Fruit fly (Drosophila melanogaster): ENCODE results near the gene colt.

colt gene

DNA sequence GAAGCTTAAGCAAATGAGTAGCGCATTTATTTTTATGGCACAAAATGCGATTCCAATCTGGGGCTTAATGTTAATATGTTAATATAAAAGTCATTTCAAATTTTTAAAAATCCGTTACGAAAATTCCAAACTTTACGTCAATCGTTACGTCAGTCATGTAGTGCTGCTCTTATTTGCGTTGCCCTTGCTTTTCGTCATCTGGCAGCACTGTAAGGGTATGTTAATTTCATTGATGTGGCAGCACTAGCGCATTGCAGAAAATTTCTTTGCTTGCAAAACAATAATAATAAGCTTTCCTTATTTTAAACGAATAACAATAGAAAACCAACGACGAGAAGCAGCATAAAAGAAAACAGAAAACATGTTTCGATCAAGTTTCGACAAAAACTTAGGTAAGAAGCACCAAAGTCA lies 30.0 kb downstream of the colt start, which contains the start of gene Hrs:
Gene Hrs, plus strand, starts transcription at position 167 of the 411 bp plus-strand sequence.
- TF ChIP-seq shn (GFP tag; optimal IDR thresholded peaks at IDR 0.05) (no peak), chm (GFP tag; IDR thresholded peaks at IDR 0.05) (no peak), CG17361 (GFP tag; IDR thresholded peaks at IDR 0.05) (0 out of 3 replicates have a peak, but pooled peaks have one; percentile 18), crol (GFP tag; IDR thresholded peaks at IDR 0.05) (no peak), Myb (GFP tag; optimal IDR thresholded peaks at IDR 0.05) (peak; percentile 98), CG8924 (tag; optimal IDR thresholded peaks at IDR 0.05) (no peak), nau (GFP tag; optimal IDR thresholded peaks at IDR 0.05) (no peak), CG31388 (GFP tag; optimal IDR thresholded peaks at IDR 0.05) (no peak), CG33213 (GFP tag; optimal IDR thresholded peaks at IDR 0.05) (peak; percentile 32), B-H2 (GFP tag; optimal IDR thresholded peaks at IDR 0.05) (peak; percentile 14), pho (GFP tag; optimal IDR thresholded peaks at IDR 0.05) (no peak), Rfx (GFP tag; IDR thresholded peaks at IDR 0.05) (no peak), Vsx1 (GFP tag; optimal IDR thresholded peaks at IDR 0.05) (no peak), sob (GFP tag; IDR thresholded peaks at IDR 0.05) (no peak), exex (tag; optimal IDR thresholded peaks at IDR 0.05) (no peak), Lpt (GFP tag; optimal IDR thresholded peaks at IDR 0.05) (no peak), CG16813 (GFP tag; IDR thresholded peaks at IDR 0.05; ENCODE audit: partially characterized antibody) (0 out of 3 replicates have a peak, but pooled peaks have one; percentile 39), Bgb (GFP tag; IDR thresholded peaks at IDR 0.05; ENCODE audit: partially characterized antibody) (no peak), CG10274 (GFP tag; optimal IDR thresholded peaks at IDR 0.05) (no peak), chinmo (GFP tag; IDR thresholded peaks at IDR 0.05; ENCODE audit: partially characterized antibody) (peak; percentile 69; the same call in 2 of the 4 replicates), YL-1 (GFP tag; optimal IDR thresholded peaks at IDR 0.05) (peak; percentile 71), CG11085 (GFP tag; IDR thresholded peaks at IDR 0.05) (no peak), nom (GFP tag; optimal IDR thresholded peaks at IDR 0.05) (peak; percentile 14), GATAe (GFP tag; conservative IDR thresholded peaks at IDR 0.05) (no peak), TFAM (GFP tag; optimal IDR thresholded peaks at IDR 0.05) (no peak), CG5953 (GFP tag; IDR thresholded peaks at IDR 0.05) (no peak), bbx (GFP tag; IDR thresholded peaks at IDR 0.05; ENCODE audit: partially characterized antibody) (peak; percentile 60; the same call in 1 of the 2 replicates), CG30431 (GFP tag; optimal IDR thresholded peaks at IDR 0.05) (no peak), Awh (GFP tag; IDR thresholded peaks at IDR 0.05) (no peak), cato (GFP tag; optimal IDR thresholded peaks at IDR 0.05; ENCODE audit: borderline replicate concordance) (no peak), Med (GFP tag) (peak; percentile 58), BEAF-32 (GFP tag; optimal IDR thresholded peaks at IDR 0.05) (peak; percentile 41), phol (tag; optimal IDR thresholded peaks at IDR 0.05) (peak; percentile 50), Spps (tag; optimal IDR thresholded peaks at IDR 0.05) (no peak), CG3995 (GFP tag; optimal IDR thresholded peaks at IDR 0.05) (no peak), her (GFP tag; optimal IDR thresholded peaks at IDR 0.05) (peak; percentile 100), CG9797 (GFP tag; optimal IDR thresholded peaks at IDR 0.05) (peak; percentile 51), sd (tag; optimal IDR thresholded peaks at IDR 0.05) (peak; percentile 97), Bteb2 (GFP tag; optimal IDR thresholded peaks at IDR 0.05) (no peak), Dek (tag; optimal IDR thresholded peaks at IDR 0.05) (no peak), Hmx (GFP tag; optimal IDR thresholded peaks at IDR 0.05) (no peak), nmo (GFP tag; optimal IDR thresholded peaks at IDR 0.05) (peak; percentile 76), nerfin-1 (tag; optimal IDR thresholded peaks at IDR 0.05) (peak; percentile 99), knrl (GFP tag; IDR thresholded peaks at IDR 0.05; ENCODE audit: partially characterized antibody) (no peak; the same call in 2 of the 3 replicates), CG15601 (tag; optimal IDR thresholded peaks at IDR 0.05) (peak; percentile 17), Blimp-1 (GFP tag; optimal IDR thresholded peaks at IDR 0.05) (no peak), Oli (tag; optimal IDR thresholded peaks at IDR 0.05) (no peak), Bdp1 (GFP tag; optimal IDR thresholded peaks at IDR 0.05) (no peak), Opbp (GFP tag; IDR thresholded peaks at IDR 0.05; ENCODE audit: partially characterized antibody) (peak; percentile 62), Ets97D (GFP tag; optimal IDR thresholded peaks at IDR 0.05) (peak; percentile 67)
